Worm (Caenorhabditis elegans): ENCODE data around the gene rbm-25.

DNA sequence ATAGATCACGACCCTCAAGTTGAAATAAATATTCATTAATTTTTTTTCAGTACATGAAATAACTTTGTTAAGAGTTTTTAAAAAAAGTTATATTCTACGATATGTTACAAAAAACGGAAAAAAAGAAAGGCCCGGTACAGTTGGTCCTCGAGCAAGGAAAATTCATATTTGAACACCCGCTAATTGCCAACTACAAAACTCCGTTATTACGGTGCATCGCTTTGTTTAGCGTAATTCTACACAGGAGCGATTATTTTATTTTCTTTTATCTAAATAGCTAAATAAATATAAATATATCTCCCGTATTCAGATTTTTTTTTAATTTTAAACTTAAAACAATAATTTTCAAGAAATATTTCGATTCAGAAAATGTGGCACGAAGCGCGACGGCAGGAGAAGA is 47.6 kb upstream of the rbm-25 start, which contains the start of gene F28C1.1:
- TF ChIP-seq ama-1 (optimal IDR thresholded peaks at IDR 0.05) = no peak
- no peak for TF ChIP-seq tbx-2 (tag; optimal IDR thresholded peaks at IDR 0.05)
- no peak for TF ChIP-seq pha-4 (tag; optimal IDR thresholded peaks at IDR 0.05)
- TF ChIP-seq C38D4.7 (GFP tag; optimal IDR thresholded peaks at IDR 0.05) = no peak
- no peak for TF ChIP-seq ceh-48 (tag; optimal IDR thresholded peaks at IDR 0.05)

All from whole organism, late embryonic.